Worm (Caenorhabditis elegans): Measurements from ENCODE around the gene otpl-2.
"Not testable (repeated sequence)": the region's sequence is repeated elsewhere in the genome, so short reads cannot be mapped to it uniquely, and the experiment has no call there.

DNA sequence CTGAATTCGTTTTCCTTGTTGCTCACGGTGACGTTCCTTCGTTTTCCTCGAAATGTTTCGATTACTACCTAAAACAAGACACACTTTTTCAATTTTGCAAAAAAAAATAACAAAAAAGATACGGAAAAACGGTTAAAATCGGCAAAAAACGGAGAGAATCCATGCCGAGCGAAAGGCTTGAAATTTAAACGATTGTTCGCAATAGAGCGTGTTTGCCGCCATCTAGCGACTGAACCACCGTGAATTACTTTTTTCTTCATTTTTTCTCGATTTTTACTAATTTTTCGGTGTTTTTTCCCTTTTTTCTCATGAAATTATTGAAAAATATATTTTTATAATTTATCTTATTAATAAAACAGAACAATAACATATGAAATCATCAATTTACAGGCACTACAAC lies 7.4 kb upstream of the otpl-2 start:
- TF ChIP-seq athp-1 (tag; optimal IDR thresholded peaks at IDR 0.05); egl-18 (GFP tag; IDR thresholded peaks at IDR 0.05); cebp-1 (GFP tag; IDR thresholded peaks at IDR 0.05); cebp-1 (tag; optimal IDR thresholded peaks at IDR 0.05); B0336.3 (GFP tag; IDR thresholded peaks at IDR 0.05): not testable (repeated sequence)

Measured in whole organism, young adult.